Worm (Caenorhabditis elegans): ENCODE data around the gene cchl-1.

- TF ChIP-seq W03F9.2 (tag; optimal IDR thresholded peaks at IDR 0.05) (no peak), dao-5 (tag; optimal IDR thresholded peaks at IDR 0.05) (no peak), him-1 (tag; optimal IDR thresholded peaks at IDR 0.05) (no peak)
Observed at ce11 chrII:11246506-11246905, 10.3 kb upstream of the cchl-1 start.

Data from whole organism, L4/young adult.